Fruit fly (Drosophila melanogaster) whole organism, embryonic: Measurements from ENCODE around the gene capu.

Source experiments
- ATbp ChIP-seq: fragments of 200-800 bp; sonication (Bioruptor generic); optimal IDR thresholded peaks from 2 replicates; lab custom pipeline; 2017; ENCODE audit warnings: missing biosample characterization, mild to moderate bottlenecking, missing genetic modification characterization, missing genetic modification reagents
- BtbVII ChIP-seq: fragments of 200-800 bp; sonication (Bioruptor generic); optimal IDR thresholded peaks from 3 replicates; lab custom pipeline; 2017; ENCODE audit warnings: missing biosample characterization, mild to moderate bottlenecking, missing genetic modification characterization
- CG12219 ChIP-seq: fragments of 200-800 bp; sonication (Bioruptor generic); optimal IDR thresholded peaks from 3 replicates; lab custom pipeline; 2018; ENCODE audit warnings: missing biosample characterization, mild to moderate bottlenecking, missing genetic modification characterization
- CG12391 ChIP-seq: fragments of 200-800 bp; sonication (Bioruptor generic); optimal IDR thresholded peaks from 3 replicates; lab custom pipeline; 2018; ENCODE audit warnings: missing biosample characterization, mild to moderate bottlenecking, missing genetic modification characterization, moderate library complexity
- CG12744 ChIP-seq: fragments of 200-800 bp; sonication (Bioruptor generic); optimal IDR thresholded peaks from 2 replicates; lab custom pipeline; 2016; ENCODE audit warnings: missing biosample characterization, missing genetic modification characterization
- CG1603 ChIP-seq: fragments of 200-800 bp; sonication (Bioruptor generic); optimal IDR thresholded peaks from 2 replicates; lab custom pipeline; 2019; ENCODE audit warnings: missing biosample characterization, mild to moderate bottlenecking, missing genetic modification characterization, moderate library complexity
- CG16815 ChIP-seq: fragments of 200-800 bp; sonication (Bioruptor generic); optimal IDR thresholded peaks from 3 replicates; lab custom pipeline; 2017; ENCODE audit warnings: missing biosample characterization, mild to moderate bottlenecking, missing genetic modification characterization
- CG17361 ChIP-seq: fragments of 200-800 bp; sonication (Bioruptor generic); IDR thresholded peaks from 3 replicates; pipeline ENCODE4 v1.3.6; 2022; ENCODE audit warnings: missing biosample characterization, missing genetic modification characterization
- CG17829 ChIP-seq: fragments of 200-800 bp; optimal IDR thresholded peaks from 2 replicates; lab custom pipeline; 2019; ENCODE audit warnings: missing biosample characterization, mild to moderate bottlenecking, missing genetic modification characterization, moderate library complexity
- CG18262 ChIP-seq: fragments of 200-800 bp; optimal IDR thresholded peaks from 3 replicates; lab custom pipeline; 2019; ENCODE audit warnings: missing biosample characterization, mild to moderate bottlenecking, missing genetic modification characterization, moderate library complexity
- CG2678 ChIP-seq: fragments of 200-800 bp; sonication (Bioruptor generic); optimal IDR thresholded peaks from 3 replicates; lab custom pipeline; 2019; ENCODE audit warnings: missing biosample characterization, mild to moderate bottlenecking, missing genetic modification characterization, moderate library complexity
- CG2712 ChIP-seq: fragments of 200-800 bp; optimal IDR thresholded peaks from 3 replicates; lab custom pipeline; 2019; ENCODE audit warnings: missing biosample characterization, mild to moderate bottlenecking, missing genetic modification characterization, moderate library complexity
- CG30403 ChIP-seq: fragments of 200-800 bp; sonication (Bioruptor generic); optimal IDR thresholded peaks from 3 replicates; lab custom pipeline; 2016; ENCODE audit warnings: missing biosample characterization, missing genetic modification characterization
- CG31365 ChIP-seq: fragments of 200-800 bp; sonication (Bioruptor generic); optimal IDR thresholded peaks from 2 replicates; lab custom pipeline; 2018; ENCODE audit warnings: missing biosample characterization, mild to moderate bottlenecking, missing genetic modification characterization
- CG33557 ChIP-seq: fragments of 200-800 bp; sonication (Bioruptor generic); optimal IDR thresholded peaks from 2 replicates; lab custom pipeline; 2019; ENCODE audit warnings: missing biosample characterization, mild to moderate bottlenecking, missing genetic modification characterization, moderate library complexity
- CG3407 ChIP-seq: fragments of 200-800 bp; sonication (Bioruptor generic); optimal IDR thresholded peaks from 2 replicates; lab custom pipeline; 2018; ENCODE audit warnings: missing biosample characterization, mild to moderate bottlenecking, missing genetic modification characterization
- CG34376 ChIP-seq: fragments of 200-800 bp; sonication (Bioruptor generic); optimal IDR thresholded peaks from 2 replicates; lab custom pipeline; 2018; ENCODE audit warnings: missing biosample characterization, mild to moderate bottlenecking, missing genetic modification characterization
- CG34422 ChIP-seq: fragments of 200-800 bp; sonication (Bioruptor generic); IDR thresholded peaks from 3 replicates; pipeline ENCODE4 v1.3.6; 2022; ENCODE audit warnings: missing biosample characterization, missing genetic modification characterization
- CG6254 ChIP-seq: fragments of 200-800 bp; sonication (Bioruptor generic); optimal IDR thresholded peaks from 3 replicates; lab custom pipeline; 2017; ENCODE audit warnings: mild to moderate bottlenecking, missing biosample characterization, missing genetic modification reagents, missing genetic modification characterization
- CG6272 ChIP-seq: fragments of 200-800 bp; sonication (Bioruptor generic); IDR thresholded peaks from 2 replicates; pipeline ENCODE4 v1.3.6; 2022; ENCODE audit warnings: missing biosample characterization, missing genetic modification characterization
- CG7839 ChIP-seq: fragments of 200-800 bp; sonication (Bioruptor generic); optimal IDR thresholded peaks from 3 replicates; lab custom pipeline; 2018; ENCODE audit warnings: missing biosample characterization, mild to moderate bottlenecking, missing genetic modification characterization, moderate library complexity
- CG8924 ChIP-seq: fragments of 200-800 bp; optimal IDR thresholded peaks from 3 replicates; lab custom pipeline; 2019; ENCODE audit warnings: missing biosample characterization, mild to moderate bottlenecking, missing genetic modification characterization, moderate library complexity
- Chrac-16 ChIP-seq: fragments of 200-800 bp; sonication (Bioruptor generic); optimal IDR thresholded peaks from 3 replicates; lab custom pipeline; 2016; ENCODE audit warnings: missing biosample characterization, missing genetic modification characterization
- CoRest ChIP-seq: fragments of 200-800 bp; sonication (Bioruptor generic); optimal IDR thresholded peaks from 3 replicates; lab custom pipeline; 2018; ENCODE audit warnings: missing biosample characterization, mild to moderate bottlenecking, missing genetic modification characterization, moderate library complexity
- Dip3 ChIP-seq: fragments of 200-800 bp; sonication (Bioruptor generic); optimal IDR thresholded peaks from 3 replicates; lab custom pipeline; 2016; ENCODE audit warnings: missing biosample characterization, missing genetic modification characterization
- HLHmδ ChIP-seq: fragments of 200-800 bp; sonication (Bioruptor generic); optimal IDR thresholded peaks from 2 replicates; lab custom pipeline; 2018; ENCODE audit warnings: missing biosample characterization, mild to moderate bottlenecking, missing genetic modification characterization, moderate library complexity
- HmgZ ChIP-seq: fragments of 200-800 bp; sonication (Bioruptor generic); optimal IDR thresholded peaks from 2 replicates; lab custom pipeline; 2018; ENCODE audit warnings: missing biosample characterization, mild to moderate bottlenecking, missing genetic modification characterization
- Hmr ChIP-seq: fragments of 200-800 bp; sonication (Bioruptor generic); optimal IDR thresholded peaks from 3 replicates; lab custom pipeline; 2017; ENCODE audit warnings: mild to moderate bottlenecking, missing biosample characterization, missing genetic modification reagents, missing genetic modification characterization
- Oli ChIP-seq: fragments of 200-800 bp; sonication (Bioruptor generic); optimal IDR thresholded peaks from 2 replicates; lab custom pipeline; 2018; ENCODE audit warnings: missing biosample characterization, mild to moderate bottlenecking, missing genetic modification characterization, moderate library complexity
- PHDP ChIP-seq: fragments of 200-800 bp; sonication (Bioruptor generic); optimal IDR thresholded peaks from 3 replicates; lab custom pipeline; 2018; ENCODE audit warnings: missing biosample characterization, mild to moderate bottlenecking, missing genetic modification characterization, moderate library complexity
- TFAM ChIP-seq: fragments of 200-800 bp; sonication (Bioruptor generic); optimal IDR thresholded peaks from 2 replicates; lab custom pipeline; 2017; ENCODE audit warnings: missing biosample characterization, missing genetic modification characterization, inconsistent platforms
- Xrp1 ChIP-seq: fragments of 200-800 bp; sonication (Bioruptor generic); IDR thresholded peaks from 2 replicates; pipeline ENCODE4 v1.3.6; 2022; ENCODE audit warnings: missing biosample characterization, missing genetic modification characterization
- bcd ChIP-seq: fragments of 200-800 bp; sonication (Bioruptor generic); optimal IDR thresholded peaks from 2 replicates; lab custom pipeline; 2017; ENCODE audit warnings: missing biosample characterization, mild to moderate bottlenecking, missing genetic modification characterization
- bsh ChIP-seq, 2 experiments: fragments of 200-800 bp; sonication (Bioruptor generic); optimal IDR thresholded peaks; 2 replicates each; lab custom pipeline; 2017 to 2018; ENCODE audit warnings: mild to moderate bottlenecking in 2 of 2, missing biosample characterization in 2 of 2, missing genetic modification characterization in 2 of 2, moderate library complexity in 1 of 2
- ci ChIP-seq: fragments of 200-800 bp; sonication (Bioruptor generic); IDR thresholded peaks from 3 replicates; pipeline ENCODE4 v1.3.6; 2022; ENCODE audit warnings: missing biosample characterization, missing genetic modification characterization
- croc ChIP-seq: fragments of 200-800 bp; sonication (Bioruptor generic); conservative IDR thresholded peaks from 3 replicates; pipeline ENCODE4 v1.3.6; 2022; ENCODE audit warnings: missing biosample characterization, missing genetic modification characterization
- eyg ChIP-seq: fragments of 200-800 bp; sonication (Bioruptor generic); optimal IDR thresholded peaks from 3 replicates; lab custom pipeline; 2016; ENCODE audit warnings: missing biosample characterization, missing genetic modification characterization
- grau ChIP-seq: fragments of 200-800 bp; optimal IDR thresholded peaks from 3 replicates; lab custom pipeline; 2019; ENCODE audit warnings: missing biosample characterization, mild to moderate bottlenecking, missing genetic modification characterization, moderate library complexity
- nmo ChIP-seq: fragments of 200-800 bp; sonication (Bioruptor generic); optimal IDR thresholded peaks from 2 replicates; lab custom pipeline; 2018; ENCODE audit warnings: missing biosample characterization, mild to moderate bottlenecking, missing genetic modification characterization, moderate library complexity
- pan ChIP-seq, 4 experiments: fragments of >200 bp in 3 of 4; fragments of 200-800 bp in 1 of 4; sonication (Bioruptor generic) in 1 of 4; optimal IDR thresholded peaks in 3 of 4; IDR thresholded peaks in 1 of 4; 2 replicates each; pipeline versions ENCODE4 v1.3.6 to Lab custom; 2017 to 2022; ENCODE audit warnings: missing biosample characterization in 2 of 4, missing genetic modification characterization in 2 of 4, mixed read lengths in 1 of 4
- peb ChIP-seq: fragments of 200-800 bp; sonication (Bioruptor generic); IDR thresholded peaks from 2 replicates; pipeline ENCODE4 v1.3.6; 2022; ENCODE audit warnings: missing biosample characterization, missing genetic modification characterization
- prd ChIP-seq, 3 experiments: fragments of >200 bp in 2 of 3; fragments of 200-800 bp in 1 of 3; sonication (Bioruptor generic) in 1 of 3; optimal IDR thresholded peaks in 2 of 3; IDR thresholded peaks in 1 of 3; 2 replicates in 2 of 3; 3 replicates in 1 of 3; pipeline versions ENCODE4 v1.3.6 to Lab custom; 2017 to 2022; ENCODE audit warnings: missing biosample characterization in 1 of 3, missing genetic modification characterization in 1 of 3
- sc ChIP-seq, 3 experiments: fragments of >200 bp in 2 of 3; fragments of 200-800 bp in 1 of 3; sonication (Bioruptor generic) in 1 of 3; optimal IDR thresholded peaks; 2 replicates in 2 of 3; 3 replicates in 1 of 3; lab custom pipeline; 2017; ENCODE audit warnings: mild to moderate bottlenecking in 1 of 3, missing biosample characterization in 1 of 3, missing genetic modification characterization in 1 of 3, missing genetic modification reagents in 1 of 3
- sens ChIP-seq: fragments of 200-800 bp; sonication (Bioruptor generic); peaks from one replicate; lab custom pipeline; 2016; ENCODE audit warnings: missing biosample characterization, missing genetic modification characterization
- twi ChIP-seq: fragments of 200-800 bp; optimal IDR thresholded peaks from 2 replicates; lab custom pipeline; 2019; ENCODE audit warnings: missing biosample characterization, mild to moderate bottlenecking, missing genetic modification characterization, moderate library complexity
- unpg ChIP-seq: fragments of 200-800 bp; sonication (Bioruptor generic); optimal IDR thresholded peaks from 3 replicates; lab custom pipeline; 2018; ENCODE audit warnings: missing biosample characterization, mild to moderate bottlenecking, missing genetic modification characterization, moderate library complexity
- wor ChIP-seq: fragments of 200-800 bp; sonication (Bioruptor generic); IDR thresholded peaks from 2 replicates; pipeline ENCODE4 v1.3.6; 2022; ENCODE audit warnings: missing biosample characterization, missing genetic modification characterization
- yki ChIP-seq: fragments of >200 bp; optimal IDR thresholded peaks from 3 replicates; lab custom pipeline; 2018

The capu gene

DNA sequence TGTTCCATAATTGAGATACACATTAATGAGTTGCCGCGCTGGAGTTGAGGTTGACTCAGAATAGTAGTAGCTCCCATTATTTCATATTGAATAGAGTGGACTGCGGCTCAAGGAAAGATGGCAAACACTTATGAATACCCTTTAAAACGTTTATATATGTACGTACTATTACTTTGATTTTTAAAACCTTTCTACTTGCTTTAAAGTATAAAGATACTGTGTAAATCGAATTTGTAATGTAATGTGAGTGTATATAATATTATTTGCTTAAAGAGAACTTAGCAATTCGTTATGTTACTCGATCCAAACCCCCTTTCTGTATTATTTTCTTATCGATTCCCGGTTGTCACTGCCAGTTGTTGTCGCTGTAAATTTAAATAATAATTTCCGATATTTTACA is 51.4 kb downstream of the capu start:
- no peak for TF ChIP-seq Hmr (GFP tag; lab: Kevin White, UChicago)
- TF ChIP-seq CG7839 (tag; lab: Kevin White, UChicago), result peak; percentile 63
- peak; percentile 55 for TF ChIP-seq CG17829 (tag; lab: Kevin White, UChicago)
- TF ChIP-seq CG8924 (tag; lab: Kevin White, UChicago), result peak; percentile 54
- TF ChIP-seq Xrp1 (GFP tag; lab: Robert Waterston, UW), result peak; percentile 46; the same call in 1 of the 2 replicates
- TF ChIP-seq CG1603, result peak; percentile 59
- peak; percentile 9 for TF ChIP-seq twi (tag; lab: Kevin White, UChicago)
- TF ChIP-seq ATbp (GFP tag; lab: Kevin White, UChicago), result peak; percentile 43
- peak; percentile 62 for TF ChIP-seq CG2678
- peak; percentile 54 for TF ChIP-seq grau
- no peak for TF ChIP-seq HLHmδ (GFP tag; lab: Kevin White, UChicago)
- peak; percentile 59 for TF ChIP-seq unpg (GFP tag; lab: Kevin White, UChicago)
- no peak for TF ChIP-seq pan (optimal IDR thresholded peaks at IDR 0.05; lab: Kevin White, UChicago)
- peak in 1 of 2 experiments; percentile 15 for TF ChIP-seq pan (GFP tag; optimal IDR thresholded peaks at IDR 0.05 in 1 of 2, IDR thresholded peaks at IDR 0.05 in 1 of 2)
- TF ChIP-seq CG2712 (tag; lab: Kevin White, UChicago), result peak; percentile 78
- peak; percentile 57 for TF ChIP-seq CG12391 (tag; lab: Kevin White, UChicago)
- TF ChIP-seq CG6272, result no peak
- 0 out of 2 replicates have a peak, but pooled peaks have one; percentile 31 for TF ChIP-seq peb (GFP tag; lab: Robert Waterston, UW)
- TF ChIP-seq ci (GFP tag; lab: Robert Waterston, UW), result peak; percentile 74; the same call in 2 of the 3 replicates
- TF ChIP-seq TFAM (GFP tag; lab: Kevin White, UChicago), result no peak
- TF ChIP-seq Chrac-16 (GFP tag; lab: Kevin White, UChicago), result no peak
- TF ChIP-seq BtbVII, result no peak
- no peak for TF ChIP-seq Dip3 (GFP tag; lab: Kevin White, UChicago)
- TF ChIP-seq eyg, result no peak
- TF ChIP-seq CoRest (tag; lab: Kevin White, UChicago), result peak; percentile 51
- TF ChIP-seq sc (optimal IDR thresholded peaks at IDR 0.05; lab: Kevin White, UChicago), result no peak
- TF ChIP-seq sc (GFP tag; optimal IDR thresholded peaks at IDR 0.05; lab: Kevin White, UChicago), result peak; percentile 24
- no peak for TF ChIP-seq CG16815 (GFP tag; lab: Kevin White, UChicago)
- TF ChIP-seq PHDP (tag; lab: Kevin White, UChicago), result peak; percentile 30
- peak; percentile 5 for TF ChIP-seq CG6254 (GFP tag; lab: Kevin White, UChicago)
- no peak for TF ChIP-seq wor
- TF ChIP-seq CG18262 (tag; lab: Kevin White, UChicago), result peak; percentile 77
- TF ChIP-seq CG3407 (GFP tag; lab: Kevin White, UChicago), result peak; percentile 30
- TF ChIP-seq nmo (GFP tag; lab: Kevin White, UChicago), result peak; percentile 71
- peak; percentile 37 for TF ChIP-seq CG33557
- TF ChIP-seq CG34422 (GFP tag; lab: Robert Waterston, UW), result peak; percentile 21; the same call in 1 of the 3 replicates
- TF ChIP-seq CG34376 (GFP tag; lab: Kevin White, UChicago), result no peak
- peak; percentile 29 for TF ChIP-seq CG30403 (GFP tag; lab: Kevin White, UChicago)
- peak; percentile 89 for TF ChIP-seq sens
- no peak for TF ChIP-seq CG12744
- TF ChIP-seq prd (optimal IDR thresholded peaks at IDR 0.05; lab: Kevin White, UChicago), result no peak
- TF ChIP-seq prd (GFP tag; IDR thresholded peaks at IDR 0.05; lab: Robert Waterston, UW), result peak; percentile 20; the same call in 1 of the 3 replicates
- TF ChIP-seq bcd (GFP tag; lab: Kevin White, UChicago), result peak; percentile 1
- peak; percentile 59 for TF ChIP-seq Oli (tag; lab: Kevin White, UChicago)
- peak; percentile 10 for TF ChIP-seq CG12219 (GFP tag; lab: Kevin White, UChicago)
- TF ChIP-seq HmgZ (tag; lab: Kevin White, UChicago), result no peak
- no peak for TF ChIP-seq yki
- peak; percentile 59; the same call in 2 of the 3 replicates for TF ChIP-seq CG17361
- no peak for TF ChIP-seq CG31365 (tag; lab: Kevin White, UChicago)
- peak; percentile 56; the same call in 2 of the 3 replicates for TF ChIP-seq croc
- TF ChIP-seq bsh (GFP tag; optimal IDR thresholded peaks at IDR 0.05; lab: Kevin White, UChicago), result peak in 1 of 2 experiments; percentile 84
